Worm (Caenorhabditis elegans) whole organism, L4 larva: Measurements from ENCODE around the gene clec-51.

Source experiments
- F10B5.3 ChIP-seq: sonication (generic microtip); optimal IDR thresholded peaks from 2 replicates; lab custom pipeline; 2016; ENCODE audit warnings: mild to moderate bottlenecking, missing genetic modification characterization, missing compliant biosample characterization
- T26A8.4 ChIP-seq: fragments of 200-800 bp; sonication (Bioruptor generic); IDR thresholded peaks from 2 replicates; pipeline ENCODE4 v1.3.6; 2022; ENCODE audit warnings: missing genetic modification characterization, missing compliant biosample characterization
- ZK546.5 ChIP-seq, 2 experiments: sonication (generic microtip); optimal IDR thresholded peaks; 2 replicates each; lab custom pipeline; 2017; ENCODE audit warnings: missing biosample characterization in 2 of 2, missing genetic modification characterization in 2 of 2
- aha-1 ChIP-seq: fragments of 150-350 bp; peaks from one replicate; lab custom pipeline; 2014; ENCODE audit warnings: missing biosample characterization, missing genetic modification characterization
- arid-1 ChIP-seq: fragments of 200-800 bp; sonication (Bioruptor generic); conservative IDR thresholded peaks from 2 replicates; pipeline ENCODE4 v1.3.6; 2022; ENCODE audit warnings: missing genetic modification reagents, missing genetic modification characterization, missing compliant biosample characterization
- ceh-20 ChIP-seq: fragments of 200-800 bp; sonication (Bioruptor generic); IDR thresholded peaks from 2 replicates; pipeline ENCODE4 v1.3.6; 2022; ENCODE audit warnings: missing genetic modification reagents, missing genetic modification characterization, missing compliant biosample characterization
- daf-16 ChIP-seq, 3 experiments: sonication (generic microtip); optimal IDR thresholded peaks; 2 replicates each; lab custom pipeline; 2016 to 2017; ENCODE audit warnings: missing genetic modification characterization in 3 of 3, missing genetic modification reagents in 3 of 3, mild to moderate bottlenecking in 2 of 3, missing compliant biosample characterization in 2 of 3, missing biosample characterization in 1 of 3, moderate library complexity in 1 of 3
- dmd-6 ChIP-seq: fragments of 200-800 bp; sonication (Bioruptor generic); IDR thresholded peaks from 2 replicates; pipeline ENCODE4 v1.3.6; 2022; ENCODE audit warnings: missing genetic modification reagents, missing genetic modification characterization, missing compliant biosample characterization
- dve-1 ChIP-seq: sonication (generic microtip); optimal IDR thresholded peaks from 2 replicates; lab custom pipeline; 2017; ENCODE audit warnings: antibody characterized with exemption, mild to moderate bottlenecking, missing genetic modification characterization, missing compliant biosample characterization; ENCODE audit not compliant: insufficient read depth
- egl-27 ChIP-seq: sonication (generic microtip); optimal IDR thresholded peaks from 3 replicates; lab custom pipeline; 2017; ENCODE audit warnings: missing biosample characterization, missing genetic modification reagents, missing genetic modification characterization
- fkh-10 ChIP-seq: fragments of 150-350 bp; optimal IDR thresholded peaks from 2 replicates; lab custom pipeline; 2014; ENCODE audit warnings: missing biosample characterization, missing genetic modification reagents, missing genetic modification characterization
- hlh-11 ChIP-seq: fragments of 200-800 bp; sonication (Bioruptor generic); optimal IDR thresholded peaks from 2 replicates; lab custom pipeline; 2018; ENCODE audit warnings: mild to moderate bottlenecking, missing genetic modification characterization, missing compliant biosample characterization
- hlh-30 ChIP-seq: sonication (generic microtip); optimal IDR thresholded peaks from 2 replicates; lab custom pipeline; 2017; ENCODE audit warnings: antibody characterized with exemption, mild to moderate bottlenecking, missing genetic modification characterization, missing compliant biosample characterization; ENCODE audit not compliant: insufficient read depth
- lin-13 ChIP-seq: fragments of 150-350 bp; optimal IDR thresholded peaks from 2 replicates; lab custom pipeline; 2014; ENCODE audit warnings: missing biosample characterization, missing genetic modification reagents, missing genetic modification characterization
- lin-29 ChIP-seq: fragments of 200-800 bp; sonication (Bioruptor generic); IDR thresholded peaks from 2 replicates; pipeline ENCODE4 v1.3.6; 2022; ENCODE audit warnings: missing genetic modification reagents, missing genetic modification characterization, missing compliant biosample characterization
- lir-3 ChIP-seq: sonication (generic microtip); optimal IDR thresholded peaks from 2 replicates; lab custom pipeline; 2016; ENCODE audit warnings: mild to moderate bottlenecking, missing genetic modification characterization, missing compliant biosample characterization
- lsy-2 ChIP-seq, 2 experiments: fragments of 150-350 bp in 1 of 2; sonication (generic microtip) in 1 of 2; optimal IDR thresholded peaks; 2 replicates each; lab custom pipeline; 2014 to 2017; ENCODE audit warnings: missing biosample characterization in 2 of 2, missing genetic modification characterization in 2 of 2
- madf-5 ChIP-seq, 2 experiments: fragments of 200-800 bp; sonication (Bioruptor generic); IDR thresholded peaks; 2 replicates each; pipeline ENCODE4 v1.3.6; 2022; ENCODE audit warnings: missing compliant biosample characterization in 2 of 2, missing genetic modification characterization in 2 of 2
- madf-9 ChIP-seq: fragments of 200-800 bp; sonication (Bioruptor generic); conservative IDR thresholded peaks from 2 replicates; pipeline ENCODE4 v1.3.6; 2022; ENCODE audit warnings: missing genetic modification reagents, missing genetic modification characterization, missing compliant biosample characterization
- mdl-1 ChIP-seq, 2 experiments: fragments of 150-350 bp in 1 of 2; sonication (generic microtip) in 1 of 2; optimal IDR thresholded peaks; 2 replicates each; lab custom pipeline; 2014 to 2017; ENCODE audit warnings: missing biosample characterization in 2 of 2, missing genetic modification characterization in 2 of 2
- mep-1 ChIP-seq: fragments of 150-350 bp; sonication (generic microtip); optimal IDR thresholded peaks from 3 replicates; lab custom pipeline; 2014; ENCODE audit warnings: missing biosample characterization, missing genetic modification characterization
- nhr-11 ChIP-seq: fragments of 150-350 bp; optimal IDR thresholded peaks from 2 replicates; lab custom pipeline; 2014; ENCODE audit warnings: missing biosample characterization, missing genetic modification characterization
- nhr-237 ChIP-seq: sonication (generic microtip); optimal IDR thresholded peaks from 2 replicates; lab custom pipeline; 2017; ENCODE audit warnings: missing biosample characterization, missing genetic modification characterization
- nhr-28 ChIP-seq: fragments of 150-350 bp; optimal IDR thresholded peaks from 2 replicates; lab custom pipeline; 2014; ENCODE audit warnings: missing biosample characterization, missing genetic modification characterization
- nhr-6 ChIP-seq: fragments of 150-350 bp; optimal IDR thresholded peaks from 2 replicates; lab custom pipeline; 2014; ENCODE audit warnings: missing biosample characterization, missing genetic modification characterization
- nhr-76 ChIP-seq: fragments of 150-350 bp; optimal IDR thresholded peaks from 2 replicates; lab custom pipeline; 2014; ENCODE audit warnings: missing biosample characterization, missing genetic modification characterization
- pha-4 ChIP-seq, 2 experiments: fragments of 150-350 bp in 1 of 2; fragments of 200-800 bp in 1 of 2; sonication (Bioruptor generic) in 1 of 2; IDR thresholded peaks in 1 of 2; optimal IDR thresholded peaks in 1 of 2; 2 replicates each; pipeline versions ENCODE4 v1.3.6 to Lab custom; 2014 to 2022; ENCODE audit warnings: missing genetic modification characterization in 2 of 2, missing genetic modification reagents in 2 of 2, missing biosample characterization in 1 of 2, missing compliant biosample characterization in 1 of 2
- pqm-1 ChIP-seq: sonication (generic microtip); optimal IDR thresholded peaks from 2 replicates; lab custom pipeline; 2017; ENCODE audit warnings: missing biosample characterization, missing genetic modification characterization
- saeg-2 ChIP-seq: fragments of 200-800 bp; sonication (Bioruptor generic); IDR thresholded peaks from 2 replicates; pipeline ENCODE4 v1.3.6; 2022; ENCODE audit warnings: missing genetic modification reagents, missing genetic modification characterization, missing compliant biosample characterization
- sdz-12 ChIP-seq: fragments of 200-800 bp; sonication (Bioruptor generic); optimal IDR thresholded peaks from 2 replicates; lab custom pipeline; 2018; ENCODE audit warnings: mild to moderate bottlenecking, missing genetic modification characterization, missing compliant biosample characterization
- snpc-1.2 ChIP-seq: fragments of 200-800 bp; sonication (Bioruptor generic); IDR thresholded peaks from 2 replicates; pipeline ENCODE4 v1.3.6; 2022; ENCODE audit warnings: missing genetic modification reagents, missing genetic modification characterization, missing compliant biosample characterization
- unc-62 ChIP-seq, 3 experiments: fragments of 150-350 bp in 1 of 3; sonication (generic microtip); optimal IDR thresholded peaks in 2 of 3; peaks in 1 of 3; 1 replicate in 1 of 3; 2 replicates in 2 of 3; lab custom pipeline; 2014 to 2017; ENCODE audit warnings: missing biosample characterization in 3 of 3, missing genetic modification characterization in 3 of 3, missing genetic modification reagents in 3 of 3, missing genotype in 1 of 3
- zfp-3 ChIP-seq: fragments of 200-800 bp; sonication (Bioruptor generic); conservative IDR thresholded peaks from 2 replicates; pipeline ENCODE4 v1.3.6; 2022; ENCODE audit warnings: missing genetic modification reagents, missing genetic modification characterization, missing compliant biosample characterization
- ztf-11 ChIP-seq: fragments of 150-350 bp; optimal IDR thresholded peaks from 2 replicates; lab custom pipeline; 2014; ENCODE audit warnings: missing biosample characterization, missing genetic modification characterization
- ztf-7 ChIP-seq: fragments of 150-350 bp; optimal IDR thresholded peaks from 2 replicates; lab custom pipeline; 2014; ENCODE audit warnings: missing biosample characterization, missing genetic modification characterization

The clec-51 gene

ce11 chrIV:8151721-8152120 lies 11.9 kb downstream of the clec-51 start (continued):
- TF ChIP-seq sdz-12 (no peak), ztf-11 (no peak), mep-1 (tag; lab: Kevin White, UChicago) (peak; percentile 40), nhr-11 (tag; lab: Kevin White, UChicago) (no peak), egl-27 (tag; lab: Kevin White, UChicago) (no peak), dve-1 (tag; lab: Kevin White, UChicago) (peak; percentile 94), dmd-6 (peak; percentile 88), lsy-2 (tag; optimal IDR thresholded peaks at IDR 0.05; lab: Kevin White, UChicago) (peak in 1 of 2 experiments; percentile 33), unc-62 (GFP tag; optimal IDR thresholded peaks at IDR 0.05 in 1 of 2; lab: Kevin White, UChicago) (no peak), unc-62 (tag; optimal IDR thresholded peaks at IDR 0.05; lab: Kevin White, UChicago) (no peak), lin-29 (GFP tag; lab: Robert Waterston, UW) (no peak), mdl-1 (tag; optimal IDR thresholded peaks at IDR 0.05; lab: Kevin White, UChicago) (no peak), F10B5.3 (no peak), aha-1 (tag; lab: Kevin White, UChicago) (no peak), fkh-10 (GFP tag; lab: Kevin White, UChicago) (no peak), madf-9 (GFP tag; lab: Robert Waterston, UW) (no peak), nhr-237 (no peak), pha-4 (GFP tag; IDR thresholded peaks at IDR 0.05; lab: Robert Waterston, UW) (no peak), pha-4 (tag; optimal IDR thresholded peaks at IDR 0.05; lab: Kevin White, UChicago) (no peak), saeg-2 (GFP tag; lab: Robert Waterston, UW) (no peak), ZK546.5 (tag; optimal IDR thresholded peaks at IDR 0.05; lab: Kevin White, UChicago) (no peak)

DNA sequence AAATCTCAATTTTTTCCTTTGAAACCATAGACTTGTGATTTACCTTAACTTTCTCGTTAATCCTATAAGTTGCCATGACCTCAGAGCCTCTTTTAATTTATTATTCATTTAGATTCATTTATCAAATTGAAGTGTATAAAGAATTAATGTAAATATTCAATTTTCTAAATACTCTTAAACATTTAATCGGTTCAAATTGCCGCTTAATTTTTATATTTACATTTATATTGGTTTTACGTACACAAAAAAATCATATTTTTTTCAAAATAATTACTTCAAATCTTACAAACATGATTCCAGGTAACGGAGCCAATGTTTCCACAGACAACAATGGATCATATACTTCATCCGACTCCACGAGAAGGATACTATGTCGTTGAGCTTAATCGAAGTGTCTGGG lies 15.1 kb downstream of the clec-51 start, which contains the start of gene pmk-1:
Gene pmk-1 (plus strand): TSS at position 301 of the 400 bp plus-strand sequence.
- TF ChIP-seq nhr-76 (tag; lab: Kevin White, UChicago) (no peak), madf-5 (GFP tag; IDR thresholded peaks at IDR 0.05; lab: Robert Waterston, UW) (no peak), dve-1 (tag; lab: Kevin White, UChicago) (no peak), hlh-30 (no peak), ceh-20 (no peak), lin-13 (GFP tag; lab: Kevin White, UChicago) (no peak)

ce11 chrIV:8146283-8146682 lies 17.3 kb downstream of the clec-51 start:
- peak; percentile 83 for TF ChIP-seq aha-1 (tag; lab: Kevin White, UChicago)
- TF ChIP-seq nhr-28 (tag; lab: Kevin White, UChicago), result peak; percentile 54
- peak; percentile 93 for TF ChIP-seq hlh-30
- TF ChIP-seq mdl-1 (tag; optimal IDR thresholded peaks at IDR 0.05; lab: Kevin White, UChicago), result peak; percentile 81 to 90
- peak in 1 of 2 experiments; percentile 40 for TF ChIP-seq unc-62 (GFP tag; optimal IDR thresholded peaks at IDR 0.05 in 1 of 2; lab: Kevin White, UChicago)
- no peak for TF ChIP-seq unc-62 (tag; optimal IDR thresholded peaks at IDR 0.05; lab: Kevin White, UChicago)
- no peak for TF ChIP-seq ztf-7 (tag; lab: Kevin White, UChicago)
- TF ChIP-seq hlh-11 (tag; lab: Kevin White, UChicago), result peak; percentile 17
- no peak for TF ChIP-seq pha-4 (GFP tag; IDR thresholded peaks at IDR 0.05; lab: Robert Waterston, UW)
- no peak for TF ChIP-seq pha-4 (tag; optimal IDR thresholded peaks at IDR 0.05; lab: Kevin White, UChicago)
- peak; percentile 38 for TF ChIP-seq mep-1 (tag; lab: Kevin White, UChicago)
- 0 out of 2 replicates have a peak, but pooled peaks have one; percentile 21 for TF ChIP-seq zfp-3 (GFP tag; lab: Robert Waterston, UW)
- peak; percentile 23 for TF ChIP-seq pqm-1 (tag; lab: Kevin White, UChicago)
- TF ChIP-seq sdz-12, result no peak
- no peak for TF ChIP-seq daf-16 (GFP tag; optimal IDR thresholded peaks at IDR 0.05; lab: Kevin White, UChicago)
- TF ChIP-seq daf-16 (tag; optimal IDR thresholded peaks at IDR 0.05; lab: Kevin White, UChicago), result peak; percentile 77
- peak; percentile 91 for TF ChIP-seq dve-1 (tag; lab: Kevin White, UChicago)
- TF ChIP-seq lsy-2 (tag; optimal IDR thresholded peaks at IDR 0.05; lab: Kevin White, UChicago), result peak in 1 of 2 experiments; percentile 29

DNA sequence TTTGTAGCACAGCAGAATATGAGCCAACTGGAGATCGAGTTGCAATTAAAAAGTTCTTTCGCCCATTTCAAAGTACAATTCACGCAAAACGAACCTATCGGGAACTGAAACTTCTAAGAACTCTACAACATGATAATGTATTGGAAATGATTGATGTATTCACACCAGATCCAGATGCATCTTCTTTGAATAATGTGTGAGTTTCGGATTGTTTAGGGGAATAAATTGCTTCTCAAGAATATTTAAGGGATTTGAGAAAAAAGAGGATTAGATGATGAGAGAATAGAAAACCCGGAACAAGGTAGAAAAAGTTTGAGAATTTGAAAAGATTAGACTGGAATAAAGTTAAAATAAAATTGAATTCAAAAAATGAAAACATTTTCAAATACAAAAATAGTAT lies 19.3 kb downstream of the clec-51 start:
- TF ChIP-seq nhr-6 (tag; lab: Kevin White, UChicago) (no peak), arid-1 (no peak), aha-1 (tag; lab: Kevin White, UChicago) (peak; percentile 13), snpc-1.2 (GFP tag; lab: Robert Waterston, UW) (no peak), ztf-7 (tag; lab: Kevin White, UChicago) (no peak), T26A8.4 (GFP tag; lab: Robert Waterston, UW) (peak; percentile 20; the same call in 1 of the 2 replicates), lir-3 (tag; lab: Kevin White, UChicago) (no peak)
- TF ChIP-seq, all 104 proteins: peak for 2
